Fruit fly (Drosophila melanogaster): ENCODE measurements around the gene BBS5.

BBS5 gene

dm6 chr3R:4816018-4816417, at the start of gene BBS5:
Gene BBS5, plus strand, starts transcription at chr3R:4816318.
- TF ChIP-seq noc (tag; optimal IDR thresholded peaks at IDR 0.05), result no peak

dm6 chr3R:4768711-4769239, 47.3 kb upstream of the BBS5 start:
- no peak for TF ChIP-seq noc (tag; optimal IDR thresholded peaks at IDR 0.05)

- TF ChIP-seq noc (tag; optimal IDR thresholded peaks at IDR 0.05), result no peak
Observed at dm6 chr3R:4771319-4771718, 44.8 kb upstream of the BBS5 start.

dm6 chr3R:4773097-4773496, 43.0 kb upstream of the BBS5 start, which contains the start of gene CG44098:
Gene CG44098, minus strand, starts transcription at chr3R:4773197.
- TF ChIP-seq noc (tag; optimal IDR thresholded peaks at IDR 0.05), result peak; percentile 38

- TF ChIP-seq noc (tag; optimal IDR thresholded peaks at IDR 0.05), result no peak
Observed at dm6 chr3R:4774953-4775352, 41.2 kb upstream of the BBS5 start, which contains the start of gene CG44088. Gene CG44088, minus strand, starts transcription at chr3R:4775053.

dm6 chr3R:4775371-4775770, 40.7 kb upstream of the BBS5 start:
- TF ChIP-seq noc (tag; optimal IDR thresholded peaks at IDR 0.05), result no peak

- no peak for TF ChIP-seq noc (tag; optimal IDR thresholded peaks at IDR 0.05)
Observed at dm6 chr3R:4780262-4780661, 35.9 kb upstream of the BBS5 start, which contains the start of gene CG14655. Gene CG14655, minus strand, starts transcription at chr3R:4780302.

- no peak for TF ChIP-seq noc (tag; optimal IDR thresholded peaks at IDR 0.05)
Observed at dm6 chr3R:4780721-4781120, 35.4 kb upstream of the BBS5 start.

dm6 chr3R:4784622-4785021, 31.5 kb upstream of the BBS5 start, which contains the start of gene Ccdc39:
Gene Ccdc39, minus strand, starts transcription at chr3R:4784722.
- no peak for TF ChIP-seq noc (tag; optimal IDR thresholded peaks at IDR 0.05)

- TF ChIP-seq noc (tag; optimal IDR thresholded peaks at IDR 0.05), result no peak
Observed at dm6 chr3R:4797585-4797984, 18.5 kb upstream of the BBS5 start.

dm6 chr3R:4798025-4798424, 18.1 kb upstream of the BBS5 start:
- TF ChIP-seq noc (tag; optimal IDR thresholded peaks at IDR 0.05), result no peak

dm6 chr3R:4804126-4804649, 11.9 kb upstream of the BBS5 start:
- TF ChIP-seq noc (tag; optimal IDR thresholded peaks at IDR 0.05), result no peak

- TF ChIP-seq noc (tag; optimal IDR thresholded peaks at IDR 0.05), result no peak
Observed at dm6 chr3R:4804828-4805707, 11.1 kb upstream of the BBS5 start.

dm6 chr3R:4806318-4806757, 9.8 kb upstream of the BBS5 start:
- TF ChIP-seq noc (tag; optimal IDR thresholded peaks at IDR 0.05), result peak; percentile 22

- TF ChIP-seq noc (tag; optimal IDR thresholded peaks at IDR 0.05), result no peak
Observed at dm6 chr3R:4807582-4807981, 8.5 kb upstream of the BBS5 start.

- no peak for TF ChIP-seq noc (tag; optimal IDR thresholded peaks at IDR 0.05)
Observed at dm6 chr3R:4809944-4810653, 6.0 kb upstream of the BBS5 start.
